Fruit fly (Drosophila melanogaster): ENCODE results near the gene Rnf146.

- no peak for TF ChIP-seq ttk (optimal IDR thresholded peaks at IDR 0.05)
- no peak for TF ChIP-seq insv (optimal IDR thresholded peaks at IDR 0.05)
Measured at dm6 chr3L:19632766-19633632, 9.6 kb downstream of the Rnf146 start.

All from Kc167 (cell line).